Fruit fly (Drosophila melanogaster) whole organism, adult: Measurements from ENCODE around the gene scat.

ENCODE experiments used
- CG1620 ChIP-seq: fragments of 200-800 bp; sonication (Bioruptor generic); optimal IDR thresholded peaks from 2 replicates; lab custom pipeline; 2016; ENCODE audit warnings: missing biosample characterization, missing genetic modification characterization
- CG5204 ChIP-seq: fragments of 200-800 bp; sonication (Bioruptor generic); optimal IDR thresholded peaks from 2 replicates; lab custom pipeline; 2016; ENCODE audit warnings: missing biosample characterization, missing genetic modification characterization
- CG7045 ChIP-seq: fragments of 200-800 bp; sonication (Bioruptor generic); optimal IDR thresholded peaks from 2 replicates; lab custom pipeline; 2017; ENCODE audit warnings: missing biosample characterization, mild to moderate bottlenecking, missing genetic modification characterization
- CG7101 ChIP-seq: fragments of 200-800 bp; sonication (Bioruptor generic); optimal IDR thresholded peaks from 2 replicates; lab custom pipeline; 2018; ENCODE audit warnings: missing biosample characterization, mild to moderate bottlenecking, missing genetic modification characterization, moderate library complexity
- Hr96 ChIP-seq: fragments of 200-800 bp; sonication (Bioruptor generic); optimal IDR thresholded peaks from 2 replicates; lab custom pipeline; 2016; ENCODE audit warnings: missing biosample characterization, missing genetic modification characterization
- ovo ChIP-seq: fragments of 200-800 bp; sonication (Bioruptor generic); optimal IDR thresholded peaks from 2 replicates; lab custom pipeline; 2016; ENCODE audit warnings: missing biosample characterization, missing genetic modification characterization
- tj ChIP-seq: fragments of 200-800 bp; sonication (Bioruptor generic); optimal IDR thresholded peaks from 3 replicates; lab custom pipeline; 2017; ENCODE audit warnings: missing biosample characterization, mild to moderate bottlenecking, missing genetic modification characterization, moderate library complexity
- toe ChIP-seq: fragments of 200-800 bp; sonication (Bioruptor generic); optimal IDR thresholded peaks from 2 replicates; lab custom pipeline; 2016; ENCODE audit warnings: missing biosample characterization, missing genetic modification characterization

- TF ChIP-seq CG7101 (tag; lab: Kevin White, UChicago), result no peak
- no peak for TF ChIP-seq CG5204 (GFP tag; lab: Kevin White, UChicago)
- no peak for TF ChIP-seq CG1620 (GFP tag; lab: Kevin White, UChicago)
- no peak for TF ChIP-seq ovo (GFP tag; lab: Kevin White, UChicago)
- no peak for TF ChIP-seq toe (GFP tag; lab: Kevin White, UChicago)
- TF ChIP-seq CG7045 (GFP tag; lab: Kevin White, UChicago), result no peak
- no peak for TF ChIP-seq tj (GFP tag; lab: Kevin White, UChicago)
- TF ChIP-seq Hr96 (GFP tag; lab: Kevin White, UChicago), result no peak
Observed at dm6 chr2L:9454369-9455054, 23.3 kb downstream of the scat start.
